Fruit fly (Drosophila melanogaster) whole organism, embryonic: ENCODE data around the gene CG14839.

ENCODE experiments used
- ATbp ChIP-seq: fragments of 200-800 bp; sonication (Bioruptor generic); optimal IDR thresholded peaks from 2 replicates; lab custom pipeline; 2017; ENCODE audit warnings: missing biosample characterization, mild to moderate bottlenecking, missing genetic modification characterization, missing genetic modification reagents
- C15 ChIP-seq: fragments of 200-800 bp; sonication (Bioruptor generic); IDR thresholded peaks from 3 replicates; pipeline ENCODE4 v1.3.6; 2022; ENCODE audit warnings: missing biosample characterization, missing genetic modification characterization
- CG10321 ChIP-seq: fragments of 200-800 bp; sonication (Bioruptor generic); IDR thresholded peaks from 2 replicates; pipeline ENCODE4 v1.3.6; 2022; ENCODE audit warnings: missing biosample characterization, missing genetic modification characterization
- CG10654 ChIP-seq: fragments of 200-800 bp; sonication (Bioruptor generic); optimal IDR thresholded peaks from 2 replicates; lab custom pipeline; 2016; ENCODE audit warnings: missing biosample characterization, missing genetic modification characterization
- CG11560 ChIP-seq: fragments of 200-800 bp; sonication (Bioruptor generic); IDR thresholded peaks from 3 replicates; pipeline ENCODE4 v1.3.6; 2022; ENCODE audit warnings: missing biosample characterization, missing genetic modification characterization
- CG11696 ChIP-seq: fragments of 200-800 bp; sonication (Bioruptor generic); IDR thresholded peaks from 2 replicates; pipeline ENCODE4 v1.3.6; 2022; ENCODE audit warnings: missing biosample characterization, missing genetic modification characterization
- CG15011 ChIP-seq: fragments of 200-800 bp; sonication (Bioruptor generic); optimal IDR thresholded peaks from 3 replicates; lab custom pipeline; 2018; ENCODE audit warnings: missing biosample characterization, mild to moderate bottlenecking, missing genetic modification characterization
- CG18476 ChIP-seq: fragments of 200-800 bp; sonication (Bioruptor generic); optimal IDR thresholded peaks from 2 replicates; lab custom pipeline; 2016; ENCODE audit warnings: missing biosample characterization, mild to moderate bottlenecking, missing genetic modification characterization
- CG2202 ChIP-seq: fragments of 200-800 bp; sonication (Bioruptor generic); optimal IDR thresholded peaks from 2 replicates; lab custom pipeline; 2018; ENCODE audit warnings: missing biosample characterization, mild to moderate bottlenecking, missing genetic modification characterization
- CG30403 ChIP-seq: fragments of 200-800 bp; sonication (Bioruptor generic); optimal IDR thresholded peaks from 3 replicates; lab custom pipeline; 2016; ENCODE audit warnings: missing biosample characterization, missing genetic modification characterization
- CG6689 ChIP-seq: fragments of 200-800 bp; sonication (Bioruptor generic); IDR thresholded peaks from 2 replicates; pipeline ENCODE4 v1.3.6; 2022; ENCODE audit warnings: missing biosample characterization, missing genetic modification characterization
- CG7745 ChIP-seq: fragments of 200-800 bp; sonication (Bioruptor generic); optimal IDR thresholded peaks from 2 replicates; lab custom pipeline; 2018; ENCODE audit warnings: missing biosample characterization, mild to moderate bottlenecking, missing genetic modification characterization, moderate library complexity
- CG7786 ChIP-seq: fragments of 200-800 bp; sonication (Bioruptor generic); optimal IDR thresholded peaks from 2 replicates; lab custom pipeline; 2016; ENCODE audit warnings: missing biosample characterization, missing genetic modification characterization
- CG7987 ChIP-seq: fragments of 200-800 bp; sonication (Bioruptor generic); optimal IDR thresholded peaks from 2 replicates; lab custom pipeline; 2018; ENCODE audit warnings: missing biosample characterization, mild to moderate bottlenecking, missing genetic modification characterization, moderate library complexity
- CG8281 ChIP-seq: fragments of 200-800 bp; sonication (Bioruptor generic); optimal IDR thresholded peaks from 2 replicates; lab custom pipeline; 2018; ENCODE audit warnings: missing biosample characterization, mild to moderate bottlenecking, missing genetic modification characterization, moderate library complexity
- CG8478 ChIP-seq: fragments of >200 bp; optimal IDR thresholded peaks from 2 replicates; lab custom pipeline; 2018
- Dad ChIP-seq: fragments of 200-800 bp; sonication (Bioruptor generic); optimal IDR thresholded peaks from 3 replicates; lab custom pipeline; 2016; ENCODE audit warnings: missing biosample characterization, missing genetic modification characterization
- HLH4C ChIP-seq: fragments of 200-800 bp; sonication (Bioruptor generic); IDR thresholded peaks from 3 replicates; pipeline ENCODE4 v1.3.6; 2022; ENCODE audit warnings: missing biosample characterization, missing genetic modification characterization; ENCODE audit not compliant: partially characterized antibody
- Nf-YB ChIP-seq: fragments of 200-800 bp; sonication (Bioruptor generic); optimal IDR thresholded peaks from 3 replicates; lab custom pipeline; 2019; ENCODE audit warnings: missing biosample characterization, mild to moderate bottlenecking, missing genetic modification characterization, moderate library complexity
- Rfx ChIP-seq: fragments of 200-800 bp; sonication (Bioruptor generic); IDR thresholded peaks from 2 replicates; pipeline ENCODE4 v1.3.6; 2022; ENCODE audit warnings: missing biosample characterization, missing genetic modification characterization
- TFAM ChIP-seq: fragments of 200-800 bp; sonication (Bioruptor generic); optimal IDR thresholded peaks from 2 replicates; lab custom pipeline; 2017; ENCODE audit warnings: missing biosample characterization, missing genetic modification characterization, inconsistent platforms
- Xrp1 ChIP-seq: fragments of 200-800 bp; sonication (Bioruptor generic); IDR thresholded peaks from 2 replicates; pipeline ENCODE4 v1.3.6; 2022; ENCODE audit warnings: missing biosample characterization, missing genetic modification characterization
- ac ChIP-seq: fragments of 200-800 bp; sonication (Bioruptor generic); optimal IDR thresholded peaks from 3 replicates; lab custom pipeline; 2017; ENCODE audit warnings: missing biosample characterization, mild to moderate bottlenecking, missing genetic modification characterization
- aop ChIP-seq: fragments of 200-800 bp; sonication (Bioruptor generic); IDR thresholded peaks from 2 replicates; pipeline ENCODE4 v1.3.6; 2022; ENCODE audit warnings: missing biosample characterization, missing genetic modification characterization
- bab2 ChIP-seq: fragments of 200-800 bp; sonication (Bioruptor generic); optimal IDR thresholded peaks from 2 replicates; lab custom pipeline; 2016; ENCODE audit warnings: missing biosample characterization, missing genetic modification characterization
- bigmax ChIP-seq: fragments of 200-800 bp; sonication (Bioruptor generic); optimal IDR thresholded peaks from 2 replicates; lab custom pipeline; 2018; ENCODE audit warnings: missing biosample characterization, mild to moderate bottlenecking, missing genetic modification characterization
- chinmo ChIP-seq: fragments of 200-800 bp; sonication (Bioruptor generic); IDR thresholded peaks from 4 replicates; pipeline ENCODE4 v1.3.6; 2022; ENCODE audit warnings: missing biosample characterization, missing genetic modification characterization; ENCODE audit not compliant: partially characterized antibody
- chn ChIP-seq: fragments of 200-800 bp; sonication (Bioruptor generic); optimal IDR thresholded peaks from 2 replicates; lab custom pipeline; 2016; ENCODE audit warnings: missing biosample characterization, missing genetic modification characterization
- danr ChIP-seq: fragments of 200-800 bp; sonication (Bioruptor generic); IDR thresholded peaks from 2 replicates; pipeline ENCODE4 v1.3.6; 2022; ENCODE audit warnings: missing biosample characterization, missing genetic modification characterization
- dimm ChIP-seq: fragments of 200-800 bp; sonication (Bioruptor generic); IDR thresholded peaks from 2 replicates; pipeline ENCODE4 v1.3.6; 2022; ENCODE audit warnings: missing biosample characterization, missing genetic modification characterization
- exex ChIP-seq: fragments of 200-800 bp; sonication (Bioruptor generic); optimal IDR thresholded peaks from 4 replicates; lab custom pipeline; 2018; ENCODE audit warnings: missing biosample characterization, mild to moderate bottlenecking, missing genetic modification characterization, moderate library complexity
- fru ChIP-seq: fragments of >200 bp; optimal IDR thresholded peaks from 2 replicates; lab custom pipeline; 2017
- kah ChIP-seq: fragments of 200-800 bp; sonication (Bioruptor generic); optimal IDR thresholded peaks from 2 replicates; lab custom pipeline; 2018; ENCODE audit warnings: missing biosample characterization, mild to moderate bottlenecking, missing genetic modification characterization
- lab ChIP-seq: fragments of 200-800 bp; sonication (Bioruptor generic); optimal IDR thresholded peaks from 3 replicates; lab custom pipeline; 2017; ENCODE audit warnings: missing biosample characterization, missing genetic modification characterization, mild to moderate bottlenecking, moderate library complexity, missing genetic modification reagents
- lov ChIP-seq, 2 experiments: fragments of 200-800 bp in 1 of 2; fragments of >200 bp in 1 of 2; sonication (Bioruptor generic) in 1 of 2; IDR thresholded peaks in 1 of 2; optimal IDR thresholded peaks in 1 of 2; 2 replicates in 1 of 2; 3 replicates in 1 of 2; pipeline versions ENCODE4 v1.3.6 to Lab custom; 2017 to 2022; ENCODE audit warnings: missing biosample characterization in 1 of 2, missing genetic modification characterization in 1 of 2
- maf-S ChIP-seq: fragments of 200-800 bp; sonication (Bioruptor generic); optimal IDR thresholded peaks from 2 replicates; lab custom pipeline; 2016; ENCODE audit warnings: missing biosample characterization, missing genetic modification characterization
- pb ChIP-seq: fragments of 200-800 bp; sonication (Bioruptor generic); optimal IDR thresholded peaks from 3 replicates; lab custom pipeline; 2016; ENCODE audit warnings: missing biosample characterization, missing genetic modification characterization
- pita ChIP-seq: fragments of 200-800 bp; sonication (Bioruptor generic); optimal IDR thresholded peaks from 2 replicates; lab custom pipeline; 2017; ENCODE audit warnings: missing biosample characterization, mild to moderate bottlenecking, missing genetic modification characterization
- prd ChIP-seq, 3 experiments: fragments of >200 bp in 2 of 3; fragments of 200-800 bp in 1 of 3; sonication (Bioruptor generic) in 1 of 3; optimal IDR thresholded peaks in 2 of 3; IDR thresholded peaks in 1 of 3; 2 replicates in 2 of 3; 3 replicates in 1 of 3; pipeline versions ENCODE4 v1.3.6 to Lab custom; 2017 to 2022; ENCODE audit warnings: missing biosample characterization in 1 of 3, missing genetic modification characterization in 1 of 3
- pum ChIP-seq: fragments of 200-800 bp; sonication (Bioruptor generic); optimal IDR thresholded peaks from 2 replicates; lab custom pipeline; 2016; ENCODE audit warnings: missing biosample characterization, missing genetic modification characterization
- rib ChIP-seq: fragments of 200-800 bp; sonication (Bioruptor generic); IDR thresholded peaks from 2 replicates; pipeline ENCODE4 v1.3.6; 2022; ENCODE audit warnings: missing biosample characterization, missing genetic modification characterization
- salm ChIP-seq: fragments of 200-800 bp; sonication (Bioruptor generic); optimal IDR thresholded peaks from 2 replicates; lab custom pipeline; 2018; ENCODE audit warnings: missing biosample characterization, mild to moderate bottlenecking, missing genetic modification characterization
- shn ChIP-seq: fragments of 200-800 bp; sonication (Bioruptor generic); optimal IDR thresholded peaks from 3 replicates; lab custom pipeline; 2016; ENCODE audit warnings: missing biosample characterization, missing genetic modification characterization
- sima ChIP-seq: fragments of 200-800 bp; sonication (Bioruptor generic); optimal IDR thresholded peaks from 2 replicates; lab custom pipeline; 2016; ENCODE audit warnings: missing biosample characterization, missing genetic modification characterization
- stwl ChIP-seq: fragments of 200-800 bp; sonication (Bioruptor generic); optimal IDR thresholded peaks from 3 replicates; lab custom pipeline; 2018; ENCODE audit warnings: missing biosample characterization, mild to moderate bottlenecking, missing genetic modification characterization, moderate library complexity
- tup ChIP-seq: fragments of 200-800 bp; sonication (Bioruptor generic); optimal IDR thresholded peaks from 2 replicates; lab custom pipeline; 2016; ENCODE audit warnings: missing biosample characterization, mild to moderate bottlenecking, missing genetic modification characterization, moderate library complexity
- unc-4 ChIP-seq: fragments of 200-800 bp; sonication (Bioruptor generic); IDR thresholded peaks from 2 replicates; pipeline ENCODE4 v1.3.6; 2022; ENCODE audit warnings: missing biosample characterization, missing genetic modification characterization; ENCODE audit not compliant: partially characterized antibody
- vfl ChIP-seq: fragments of 200-800 bp; sonication (Bioruptor generic); optimal IDR thresholded peaks from 2 replicates; lab custom pipeline; 2016; ENCODE audit warnings: missing biosample characterization, missing genetic modification characterization
- wek ChIP-seq: fragments of 200-800 bp; sonication (Bioruptor generic); optimal IDR thresholded peaks from 3 replicates; lab custom pipeline; 2018; ENCODE audit warnings: missing biosample characterization, mild to moderate bottlenecking, missing genetic modification characterization, moderate library complexity
- wor ChIP-seq: fragments of 200-800 bp; sonication (Bioruptor generic); IDR thresholded peaks from 2 replicates; pipeline ENCODE4 v1.3.6; 2022; ENCODE audit warnings: missing biosample characterization, missing genetic modification characterization
- zf30C ChIP-seq: fragments of 200-800 bp; sonication (Bioruptor generic); optimal IDR thresholded peaks from 3 replicates; lab custom pipeline; 2018; ENCODE audit warnings: missing biosample characterization, mild to moderate bottlenecking, missing genetic modification characterization

The CG14839 gene

DNA sequence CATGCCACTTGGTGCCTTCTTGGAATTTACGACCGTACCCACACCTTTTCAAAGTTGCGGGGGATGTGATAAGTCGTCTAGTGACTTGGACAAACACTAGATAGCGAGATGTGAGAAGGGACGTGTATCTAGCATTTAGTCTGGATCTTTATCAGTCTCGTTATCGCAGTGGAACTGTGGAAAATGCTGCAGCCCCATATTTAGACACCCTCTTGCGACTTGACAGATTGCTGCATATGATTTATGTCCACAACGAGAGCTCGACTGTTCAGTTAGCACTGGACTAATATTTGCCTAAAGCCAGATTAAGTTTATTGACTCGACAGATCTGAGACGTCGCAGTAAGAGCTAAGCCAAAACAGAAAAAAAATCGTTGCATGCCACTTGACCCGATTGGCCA is 37.7 kb downstream of the CG14839 start (continued):
- TF ChIP-seq salm (no peak), ATbp (GFP tag; lab: Kevin White, UChicago) (peak; percentile 70), CG8478 (no peak), pita (GFP tag; lab: Kevin White, UChicago) (no peak), kah (GFP tag; lab: Kevin White, UChicago) (peak; percentile 14), lov (optimal IDR thresholded peaks at IDR 0.05; lab: Kevin White, UChicago) (no peak), lov (GFP tag; IDR thresholded peaks at IDR 0.05; lab: Robert Waterston, UW) (peak; percentile 72; the same call in 1 of the 3 replicates), pb (GFP tag; lab: Kevin White, UChicago) (no peak), CG7745 (tag; lab: Kevin White, UChicago) (no peak), chinmo (GFP tag; lab: Robert Waterston, UW) (no peak), unc-4 (GFP tag; lab: Robert Waterston, UW) (no peak), aop (GFP tag; lab: Robert Waterston, UW) (no peak), exex (tag; lab: Kevin White, UChicago) (peak; percentile 0), bigmax (GFP tag; lab: Kevin White, UChicago) (peak; percentile 5), CG18476 (no peak), CG7786 (no peak), CG11696 (GFP tag; lab: Robert Waterston, UW) (no peak), wek (peak; percentile 45), TFAM (GFP tag; lab: Kevin White, UChicago) (no peak), vfl (GFP tag; lab: Kevin White, UChicago) (no peak), CG10321 (GFP tag; lab: Robert Waterston, UW) (no peak), Dad (no peak), CG10654 (GFP tag; lab: Kevin White, UChicago) (no peak), ac (GFP tag; lab: Kevin White, UChicago) (no peak), shn (no peak), bab2 (no peak), dimm (GFP tag; lab: Robert Waterston, UW) (no peak), Rfx (GFP tag; lab: Robert Waterston, UW) (no peak), lab (GFP tag; lab: Kevin White, UChicago) (peak; percentile 67), wor (GFP tag; lab: Robert Waterston, UW) (no peak), CG2202 (tag; lab: Kevin White, UChicago) (peak; percentile 30), CG11560 (no peak), sima (GFP tag; lab: Kevin White, UChicago) (no peak), tup (GFP tag; lab: Kevin White, UChicago) (no peak), C15 (GFP tag; lab: Robert Waterston, UW) (no peak), chn (GFP tag; lab: Kevin White, UChicago) (no peak), CG15011 (peak; percentile 26), rib (GFP tag; lab: Robert Waterston, UW) (no peak), danr (GFP tag; lab: Robert Waterston, UW) (no peak), stwl (tag; lab: Kevin White, UChicago) (no peak), CG8281 (tag; lab: Kevin White, UChicago) (peak; percentile 44), Xrp1 (GFP tag; lab: Robert Waterston, UW) (peak; percentile 35; the same call in 1 of the 2 replicates), CG7987 (peak; percentile 71), CG6689 (no peak), zf30C (GFP tag; lab: Kevin White, UChicago) (no peak), fru (lab: Kevin White, UChicago) (no peak), pum (GFP tag; lab: Kevin White, UChicago) (no peak), prd (optimal IDR thresholded peaks at IDR 0.05; lab: Kevin White, UChicago) (no peak), prd (GFP tag; IDR thresholded peaks at IDR 0.05; lab: Robert Waterston, UW) (no peak), HLH4C (GFP tag; lab: Robert Waterston, UW) (no peak), CG30403 (GFP tag; lab: Kevin White, UChicago) (no peak), Nf-YB (GFP tag; lab: Kevin White, UChicago) (no peak), maf-S (GFP tag; lab: Kevin White, UChicago) (no peak)
